Worm (Caenorhabditis elegans) whole organism, L2 larva: ENCODE measurements around the gene C06A1.6.

ENCODE experiments used
- R02D3.7 ChIP-seq: fragments of 150-350 bp; optimal IDR thresholded peaks from 2 replicates; lab custom pipeline; 2014; ENCODE audit warnings: missing biosample characterization, missing genetic modification characterization
- ceh-82 ChIP-seq: fragments of 150-350 bp; optimal IDR thresholded peaks from 2 replicates; lab custom pipeline; 2014; ENCODE audit warnings: missing biosample characterization, missing genetic modification characterization
- lsy-2 ChIP-seq, 2 experiments: fragments of 150-350 bp in 1 of 2; sonication (generic microtip) in 1 of 2; optimal IDR thresholded peaks; 2 replicates each; lab custom pipeline; 2014 to 2017; ENCODE audit warnings: missing biosample characterization in 2 of 2, missing genetic modification characterization in 2 of 2
- mdl-1 ChIP-seq, 2 experiments: fragments of 150-350 bp in 1 of 2; sonication (generic microtip) in 1 of 2; optimal IDR thresholded peaks; 2 replicates each; lab custom pipeline; 2017; ENCODE audit warnings: missing biosample characterization in 2 of 2, missing genetic modification characterization in 2 of 2
- unc-39 ChIP-seq: fragments of 150-350 bp; optimal IDR thresholded peaks from 2 replicates; lab custom pipeline; 2014; ENCODE audit warnings: missing biosample characterization, missing genetic modification characterization
- ztf-1 ChIP-seq: fragments of 200-800 bp; sonication (Bioruptor generic); conservative IDR thresholded peaks from 2 replicates; pipeline ENCODE4 v1.3.6; 2022; ENCODE audit warnings: missing genetic modification characterization, missing compliant biosample characterization

- no peak for TF ChIP-seq unc-39 (tag; lab: Kevin White, UChicago)
- no peak for TF ChIP-seq ceh-82
- no peak for TF ChIP-seq lsy-2 (tag; optimal IDR thresholded peaks at IDR 0.05; lab: Kevin White, UChicago)
- no peak for TF ChIP-seq R02D3.7 (tag; lab: Kevin White, UChicago)
- no peak for TF ChIP-seq mdl-1 (tag; optimal IDR thresholded peaks at IDR 0.05; lab: Kevin White, UChicago)
- no peak for TF ChIP-seq ztf-1 (GFP tag; lab: Robert Waterston, UW)
Observed at ce11 chrII:10537571-10537970, 26.9 kb downstream of the C06A1.6 start, which contains the start of gene R166.2.
